Worm (Caenorhabditis elegans) whole organism, midembryonic: ENCODE results near the gene srw-124.

ENCODE experiments used
- T22C8.4 ChIP-seq: fragments of 200-800 bp; sonication (Bioruptor generic); IDR thresholded peaks from 2 replicates; pipeline ENCODE4 v1.3.6; 2022; ENCODE audit warnings: missing genetic modification characterization, missing compliant biosample characterization
- cog-1 ChIP-seq: sonication (generic microtip); optimal IDR thresholded peaks from 2 replicates; lab custom pipeline; 2016; ENCODE audit warnings: missing genetic modification characterization, missing compliant biosample characterization
- flt-1 ChIP-seq: fragments of 200-800 bp; sonication (Bioruptor generic); IDR thresholded peaks from 2 replicates; pipeline ENCODE4 v1.3.6; 2022; ENCODE audit warnings: missing genetic modification characterization, missing compliant biosample characterization
- klf-2 ChIP-seq: fragments of 200-800 bp; sonication (Bioruptor generic); conservative IDR thresholded peaks from 2 replicates; pipeline ENCODE4 v1.3.6; 2022; ENCODE audit warnings: missing genetic modification reagents, missing genetic modification characterization, missing compliant biosample characterization
- med-1 ChIP-seq: sonication (generic microtip); optimal IDR thresholded peaks from 2 replicates; lab custom pipeline; 2017; ENCODE audit warnings: missing genetic modification characterization, mild to moderate bottlenecking, missing compliant biosample characterization, antibody characterized with exemption, missing genetic modification reagents; ENCODE audit not compliant: insufficient read depth
- ref-1 ChIP-seq: fragments of 200-800 bp; sonication (Bioruptor generic); conservative IDR thresholded peaks from 2 replicates; pipeline ENCODE4 v1.3.6; 2022; ENCODE audit warnings: missing genetic modification reagents, missing genetic modification characterization, missing compliant biosample characterization
- tab-1 ChIP-seq: fragments of 200-800 bp; sonication (Bioruptor generic); IDR thresholded peaks from 2 replicates; pipeline ENCODE4 v1.3.6; 2022; ENCODE audit warnings: missing genetic modification characterization, missing compliant biosample characterization
- ztf-23 ChIP-seq: fragments of 200-800 bp; sonication (Bioruptor generic); IDR thresholded peaks from 2 replicates; pipeline ENCODE4 v1.3.6; 2022; ENCODE audit warnings: missing genetic modification reagents, missing genetic modification characterization, missing compliant biosample characterization
- ztf-29 ChIP-seq: fragments of 200-800 bp; sonication (Bioruptor generic); IDR thresholded peaks from 2 replicates; pipeline ENCODE4 v1.3.6; 2022; ENCODE audit warnings: missing genetic modification reagents, missing genetic modification characterization, missing compliant biosample characterization

srw-124 gene

ce11 chrV:3011394-3011793 lies 35.0 kb downstream of the srw-124 start, which contains the start of gene srw-135:
srw-135 (minus strand) TSS chrV:3011494.
- no peak for TF ChIP-seq klf-2 (GFP tag; lab: Robert Waterston, UW)
- TF ChIP-seq ztf-23 (GFP tag; lab: Robert Waterston, UW): no peak
- no peak for TF ChIP-seq ztf-29
- no peak for TF ChIP-seq tab-1 (GFP tag; lab: Robert Waterston, UW)
- TF ChIP-seq med-1 (GFP tag; lab: Kevin White, UChicago): no peak
- TF ChIP-seq cog-1 (tag; lab: Kevin White, UChicago): no peak

DNA sequence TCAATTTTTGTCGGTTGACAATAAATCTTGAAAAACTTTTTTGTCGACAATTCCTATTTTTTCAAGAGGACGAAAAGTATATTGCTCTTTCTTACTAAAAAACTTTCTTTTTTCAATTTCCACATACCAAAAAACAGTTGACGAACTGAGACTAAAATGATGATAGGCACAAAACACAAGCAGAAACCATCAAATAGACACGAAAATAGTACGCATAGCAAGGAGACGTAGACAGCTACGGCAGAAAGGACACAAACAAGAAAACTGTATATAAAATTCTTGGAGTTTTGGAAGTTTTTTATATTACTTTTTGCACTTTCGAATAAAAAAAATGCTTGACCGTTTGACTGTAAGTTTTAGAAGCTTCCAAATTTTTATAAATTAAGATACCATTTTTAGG lies 37.8 kb downstream of the srw-124 start, which contains the start of gene K12D9.1:
TSS of gene K12D9.1 (plus strand) at position 301 of the 400 bp plus-strand sequence.
- TF ChIP-seq ref-1 (GFP tag; lab: Robert Waterston, UW) (no peak), ztf-29 (no peak), ztf-23 (GFP tag; lab: Robert Waterston, UW) (no peak)

- TF ChIP-seq ref-1 (GFP tag; lab: Robert Waterston, UW) (no peak), T22C8.4 (GFP tag; lab: Robert Waterston, UW) (no peak), ztf-29 (no peak), tab-1 (GFP tag; lab: Robert Waterston, UW) (no peak), med-1 (GFP tag; lab: Kevin White, UChicago) (no peak), klf-2 (GFP tag; lab: Robert Waterston, UW) (no peak)
Measured at ce11 chrV:3017930-3018329, 41.5 kb downstream of the srw-124 start.

DNA sequence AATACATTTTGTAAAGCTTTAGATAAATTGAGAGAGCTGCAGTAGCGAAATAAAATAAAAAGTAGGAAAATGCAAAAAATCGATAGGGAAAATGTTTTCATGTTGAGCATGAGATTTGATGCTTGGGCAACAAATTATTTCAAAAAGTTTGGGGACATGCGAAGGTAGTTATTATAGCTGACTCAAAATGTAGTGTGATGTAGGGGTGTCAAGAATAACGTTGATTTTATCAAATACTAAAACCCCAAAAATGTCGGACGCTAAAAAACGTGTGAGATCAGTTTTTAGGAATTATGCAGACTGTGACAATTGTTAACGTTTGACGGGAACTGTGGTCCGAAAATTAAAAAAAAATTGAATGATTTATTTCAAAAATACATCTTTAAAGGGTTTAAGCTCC lies 44.9 kb downstream of the srw-124 start, which contains the start of gene irld-12:
TSS of gene irld-12 (minus strand) at position 101 of the 400 bp plus-strand sequence.
- TF ChIP-seq tab-1 (GFP tag; lab: Robert Waterston, UW): no peak
- no peak for TF ChIP-seq med-1 (GFP tag; lab: Kevin White, UChicago)
- no peak for TF ChIP-seq flt-1 (GFP tag; lab: Robert Waterston, UW)
- no peak for TF ChIP-seq ztf-29
- TF ChIP-seq T22C8.4 (GFP tag; lab: Robert Waterston, UW): no peak
- TF ChIP-seq cog-1 (tag; lab: Kevin White, UChicago): no peak
- no peak for TF ChIP-seq ztf-23 (GFP tag; lab: Robert Waterston, UW)
- TF ChIP-seq klf-2 (GFP tag; lab: Robert Waterston, UW): no peak
- no peak for TF ChIP-seq ref-1 (GFP tag; lab: Robert Waterston, UW)

DNA sequence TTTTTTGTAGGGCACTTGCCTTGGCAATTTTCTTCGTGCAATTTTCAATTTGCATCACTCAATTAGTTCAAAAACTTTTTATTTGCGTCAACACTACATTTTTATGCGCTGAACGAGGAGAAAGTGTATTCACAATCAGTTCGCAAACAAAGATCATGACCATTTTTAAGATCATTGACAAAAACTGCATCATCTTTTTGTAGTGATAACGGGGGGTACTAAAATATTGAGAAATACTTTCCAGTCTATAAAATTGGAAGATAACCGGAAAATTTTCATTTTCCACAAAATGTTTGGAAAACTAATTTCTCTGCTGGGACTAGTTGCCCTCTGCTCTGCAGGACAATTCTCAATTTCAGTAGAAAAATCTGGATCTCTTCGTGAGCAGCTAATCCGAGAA lies 47.9 kb downstream of the srw-124 start, which contains the start of gene asp-8:
TSS of gene asp-8 (plus strand) at position 276 of the 400 bp plus-strand sequence.
- TF ChIP-seq T22C8.4 (GFP tag; lab: Robert Waterston, UW) (no peak), med-1 (GFP tag; lab: Kevin White, UChicago) (no peak), ref-1 (GFP tag; lab: Robert Waterston, UW) (no peak), ztf-23 (GFP tag; lab: Robert Waterston, UW) (no peak)
